Fruit fly (Drosophila melanogaster) whole organism, larva: ENCODE data around the gene CG31624.

ENCODE experiments used
- noc ChIP-seq: fragments of 200-800 bp; sonication (Bioruptor generic); optimal IDR thresholded peaks from 3 replicates; lab custom pipeline; 2019; ENCODE audit warnings: missing biosample characterization, mild to moderate bottlenecking, missing genetic modification characterization, moderate library complexity

The CG31624 gene

DNA sequence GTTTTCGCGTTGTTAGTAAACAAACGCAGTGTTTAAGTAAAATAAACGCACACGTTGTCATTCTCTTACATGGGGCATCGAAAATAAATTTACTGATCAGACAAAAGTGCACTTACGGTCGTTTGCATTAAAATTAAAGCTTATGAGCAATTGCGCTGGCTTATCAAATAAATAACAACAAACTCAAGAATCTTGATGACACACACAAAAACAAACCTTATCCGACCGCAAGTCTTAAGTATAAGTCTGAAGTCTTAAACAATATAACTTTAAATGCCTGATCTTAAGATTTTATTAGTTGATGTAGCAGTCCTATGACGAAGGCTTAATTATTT is 18.7 kb upstream of the CG31624 start:
- no peak for TF ChIP-seq noc (tag; lab: Kevin White, UChicago)

DNA sequence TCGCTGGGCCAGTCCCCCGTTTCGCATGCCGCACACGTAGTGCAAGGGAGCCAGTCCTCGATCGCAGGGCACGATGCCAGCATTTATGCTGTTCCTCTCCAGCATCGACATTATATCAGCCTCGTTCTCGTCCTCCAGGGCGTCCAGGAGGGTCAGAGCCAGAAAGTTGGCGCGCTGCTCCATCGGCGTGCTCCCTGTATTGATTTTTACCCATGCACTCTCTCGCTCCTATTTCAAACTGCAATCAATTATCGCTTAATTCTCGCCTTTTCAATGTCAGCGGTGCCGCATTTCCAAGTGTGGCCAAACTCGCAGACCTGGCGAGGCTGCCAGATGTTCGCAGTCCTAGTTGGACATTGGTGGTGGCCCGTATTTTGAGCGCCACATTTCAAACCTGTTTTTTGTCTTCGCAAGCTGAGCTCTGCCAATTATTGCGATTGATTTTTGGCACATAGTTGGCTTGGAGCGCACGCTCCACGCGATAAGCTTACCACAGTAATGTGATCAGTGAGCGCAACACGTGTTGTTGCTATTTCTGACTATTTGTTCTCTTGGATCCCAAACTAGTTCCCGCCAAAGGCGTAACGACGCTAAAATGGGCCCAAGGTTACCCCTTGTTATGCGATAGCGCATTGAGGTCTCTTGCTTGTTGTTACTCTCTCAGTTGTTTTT is 18.2 kb upstream of the CG31624 start, which contains the start of gene CG8679:
TSS of gene CG8679 (minus strand) at position 305 of the 672 bp plus-strand sequence.
- TF ChIP-seq noc (tag; lab: Kevin White, UChicago) = peak; percentile 24

- no peak for TF ChIP-seq noc (tag; lab: Kevin White, UChicago)
Observed at dm6 chr2L:21214961-21215362, 14.8 kb upstream of the CG31624 start.

dm6 chr2L:21206193-21206592 is 6.0 kb upstream of the CG31624 start, which contains the start of gene clumsy:
Gene clumsy, plus strand, starts transcription at chr2L:21206493.
- no peak for TF ChIP-seq noc (tag; lab: Kevin White, UChicago)

dm6 chr2L:21202702-21203101 is 2.5 kb upstream of the CG31624 start, which contains the start of gene CG31988:
Gene CG31988, minus strand, starts transcription at chr2L:21202802.
- TF ChIP-seq noc (tag; lab: Kevin White, UChicago) = no peak

- no peak for TF ChIP-seq noc (tag; lab: Kevin White, UChicago)
Observed at dm6 chr2L:21198633-21199264, 1.4 kb downstream of the CG31624 start, which contains the start of gene Ret. Gene Ret, minus strand, starts transcription at chr2L:21198762.

dm6 chr2L:21197178-21197577 is 3.0 kb downstream of the CG31624 start:
- TF ChIP-seq noc (tag; lab: Kevin White, UChicago) = no peak

DNA sequence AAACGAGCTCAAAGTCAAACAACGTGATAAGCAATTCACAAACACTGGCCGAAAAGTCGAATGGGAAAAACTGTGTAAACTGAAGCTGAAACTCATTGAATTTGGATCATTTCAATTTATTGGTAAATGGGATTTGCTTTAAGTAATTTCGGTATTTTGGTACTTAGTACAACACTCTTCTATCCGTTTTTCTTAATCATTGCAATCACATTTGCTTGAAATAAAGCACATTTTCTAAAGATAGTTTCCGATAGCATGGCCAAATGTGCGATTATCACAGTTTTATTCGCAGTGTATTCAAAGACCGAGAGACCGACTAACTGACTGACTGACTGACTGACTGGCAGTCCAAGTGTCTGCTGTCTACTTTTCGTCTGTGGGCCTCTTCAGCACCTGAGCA is 3.7 kb downstream of the CG31624 start:
- peak; percentile 67 for TF ChIP-seq noc (tag; lab: Kevin White, UChicago)

- peak; percentile 48 for TF ChIP-seq noc (tag; lab: Kevin White, UChicago)
Observed at dm6 chr2L:21195331-21195730, 4.8 kb downstream of the CG31624 start.

dm6 chr2L:21189273-21189781 is 10.8 kb downstream of the CG31624 start:
- no peak for TF ChIP-seq noc (tag; lab: Kevin White, UChicago)

DNA sequence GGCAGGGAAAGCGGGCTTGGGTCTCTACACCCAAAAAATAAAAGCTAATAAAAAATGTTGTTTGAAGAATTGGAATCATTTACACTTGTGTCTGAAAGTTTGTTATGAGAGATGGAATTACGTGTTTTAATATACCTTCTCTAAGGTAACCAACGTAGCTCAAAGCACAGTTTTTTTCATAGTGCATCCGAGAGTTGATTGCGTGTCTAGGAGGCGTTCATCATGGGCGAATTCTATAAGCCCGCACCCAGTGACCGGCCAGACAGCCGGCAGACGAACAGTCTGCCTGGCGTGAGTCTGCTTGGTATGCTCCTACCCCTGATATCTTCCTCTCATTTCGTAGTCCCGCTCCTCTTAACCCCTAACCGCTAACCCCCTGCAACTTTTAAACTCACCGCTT is 12.4 kb downstream of the CG31624 start:
- no peak for TF ChIP-seq noc (tag; lab: Kevin White, UChicago)

dm6 chr2L:21179615-21180031 is 20.6 kb downstream of the CG31624 start, which contains the start of the genes bur and Mcm10:
Gene bur, minus strand, starts transcription at chr2L:21179683.
Gene Mcm10, plus strand, starts transcription at chr2L:21179933.
- TF ChIP-seq noc (tag; lab: Kevin White, UChicago) = no peak

dm6 chr2L:21179217-21179520 is 21.0 kb downstream of the CG31624 start:
- TF ChIP-seq noc (tag; lab: Kevin White, UChicago) = no peak

dm6 chr2L:21178436-21179216 is 21.5 kb downstream of the CG31624 start:
- no peak for TF ChIP-seq noc (tag; lab: Kevin White, UChicago)

DNA sequence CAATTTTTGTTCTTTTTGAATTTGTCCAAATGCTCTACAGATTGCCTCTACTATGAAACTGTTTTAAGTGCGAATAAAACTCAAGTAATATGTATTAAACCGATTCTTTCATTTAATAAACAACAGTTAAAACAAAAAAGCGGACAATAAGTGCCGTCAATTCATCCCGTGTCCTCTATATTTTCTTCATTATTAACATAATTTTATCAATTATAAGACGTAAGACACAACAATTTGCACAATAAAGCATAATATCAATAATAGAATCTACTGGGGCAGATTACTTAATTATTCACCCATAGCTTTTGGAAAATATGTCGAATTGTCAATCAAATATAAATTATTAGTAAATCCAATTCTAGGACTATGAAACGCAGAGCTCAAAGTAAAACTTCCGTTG is 27.3 kb downstream of the CG31624 start, which contains the start of gene CG31627:
TSS of gene CG31627 (plus strand) at position 301 of the 400 bp plus-strand sequence.
- no peak for TF ChIP-seq noc (tag; lab: Kevin White, UChicago)

DNA sequence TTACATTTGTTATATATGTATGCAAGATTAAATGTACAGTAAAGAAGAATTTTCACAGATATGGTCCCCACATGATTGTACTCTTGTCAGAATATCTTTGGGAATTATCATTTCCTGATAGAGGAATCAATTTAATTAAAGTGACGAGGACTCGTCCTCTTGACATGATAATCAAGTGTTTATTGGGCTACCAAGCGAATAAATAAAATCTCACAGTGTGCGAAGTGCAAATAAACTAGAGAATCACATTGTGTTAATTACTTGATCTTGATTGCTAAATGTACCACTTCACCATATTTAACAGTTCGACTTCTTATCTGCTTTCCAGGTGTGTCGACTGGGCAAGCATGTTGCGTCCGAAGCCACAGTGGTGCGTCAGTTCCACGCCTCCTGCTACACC is 30.3 kb downstream of the CG31624 start:
- no peak for TF ChIP-seq noc (tag; lab: Kevin White, UChicago)
